Fruit fly (Drosophila melanogaster) whole organism, embryonic: ENCODE data around the gene CG45105.

Source experiments
- CG9215 ChIP-seq: fragments of 200-800 bp; sonication (Bioruptor generic); IDR thresholded peaks from 2 replicates; pipeline ENCODE4 v1.3.6; 2022; ENCODE audit warnings: missing biosample characterization, missing genetic modification characterization
- Sry-β ChIP-seq: fragments of 200-800 bp; sonication (Bioruptor generic); optimal IDR thresholded peaks from 2 replicates; lab custom pipeline; 2018; ENCODE audit warnings: missing biosample characterization, mild to moderate bottlenecking, missing genetic modification characterization, moderate library complexity
- gfzf ChIP-seq: fragments of 200-800 bp; sonication (Bioruptor generic); optimal IDR thresholded peaks from 2 replicates; lab custom pipeline; 2016; ENCODE audit warnings: missing biosample characterization, mild to moderate bottlenecking, missing genetic modification characterization, moderate library complexity
- nmo ChIP-seq: fragments of 200-800 bp; sonication (Bioruptor generic); optimal IDR thresholded peaks from 2 replicates; lab custom pipeline; 2018; ENCODE audit warnings: missing biosample characterization, mild to moderate bottlenecking, missing genetic modification characterization, moderate library complexity
- psq ChIP-seq: fragments of 200-800 bp; sonication (Bioruptor generic); optimal IDR thresholded peaks from 2 replicates; lab custom pipeline; 2017; ENCODE audit warnings: missing biosample characterization, missing genetic modification characterization

DNA sequence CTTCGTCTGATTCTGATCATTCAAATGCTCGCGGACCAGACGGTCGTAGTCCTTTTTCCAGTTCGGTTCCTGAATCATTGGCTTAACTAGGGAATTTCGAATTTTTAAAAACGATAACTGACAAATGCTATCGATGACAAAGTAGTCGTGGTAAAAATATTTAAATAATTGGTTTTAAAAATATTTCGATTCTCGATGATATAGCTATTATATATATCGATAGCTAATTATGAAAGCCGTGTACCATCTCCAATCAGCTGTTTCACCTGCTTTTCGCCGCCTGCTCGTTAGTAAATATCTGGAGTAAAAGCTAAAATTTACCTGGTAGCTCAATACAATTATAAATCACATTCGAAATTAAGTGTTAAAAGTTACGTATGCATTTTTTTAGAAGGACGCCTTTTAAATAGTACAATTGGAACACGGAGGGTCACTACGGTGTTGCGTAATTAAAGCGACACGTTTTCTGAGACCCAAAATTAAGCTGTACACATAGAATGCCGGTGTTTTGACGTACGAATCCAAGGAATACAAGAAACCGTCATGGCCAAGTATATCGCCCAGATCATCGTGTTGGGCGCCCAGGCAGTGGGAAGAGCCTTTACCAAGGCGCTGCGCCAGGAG lies 15.9 kb upstream of the CG45105 start, which contains the start of the genes CG5478 and blp:
- TF ChIP-seq CG9215: no peak
- TF ChIP-seq nmo: peak; percentile 30
- TF ChIP-seq gfzf (GFP tag; lab: Kevin White, UChicago): no peak
- no peak for TF ChIP-seq psq (GFP tag; lab: Kevin White, UChicago)
- no peak for TF ChIP-seq Sry-β (GFP tag; lab: Kevin White, UChicago)
